Fruit fly (Drosophila melanogaster) whole organism: ENCODE data around the gene Cda5.

Experiments
- Dll ChIP-seq: fragments of >200 bp; optimal IDR thresholded peaks from 2 replicates; lab custom pipeline; 2017
- EcR ChIP-seq, 2 experiments: fragments of >200 bp; optimal IDR thresholded peaks; 2 replicates each; lab custom pipeline; 2017; ENCODE audit warnings: missing biosample characterization in 2 of 2, missing genetic modification characterization in 2 of 2, missing genetic modification reagents in 2 of 2
- psq ChIP-seq: fragments of >200 bp; optimal IDR thresholded peaks from 2 replicates; lab custom pipeline; 2017
- usp ChIP-seq: fragments of >200 bp; optimal IDR thresholded peaks from 2 replicates; lab custom pipeline; 2017; ENCODE audit warnings: missing biosample characterization, missing genetic modification characterization, mixed read lengths

dm6 chr2L:65354-65949, at the start of gene Cda5:
- TF ChIP-seq psq (lab: Kevin White, UChicago): no peak
- TF ChIP-seq usp: no peak
- TF ChIP-seq Dll (lab: Kevin White, UChicago): no peak
- TF ChIP-seq EcR (GFP tag; optimal IDR thresholded peaks at IDR 0.05; lab: Kevin White, UChicago): no peak
